Worm (Caenorhabditis elegans): ENCODE results near the gene Y47D3A.13.

- TF ChIP-seq nhr-11 (tag; optimal IDR thresholded peaks at IDR 0.05), result no peak
- TF ChIP-seq syd-9 (tag; optimal IDR thresholded peaks at IDR 0.05), result no peak
- TF ChIP-seq ceh-18 (tag; optimal IDR thresholded peaks at IDR 0.05), result no peak
- TF ChIP-seq tbx-7 (tag; optimal IDR thresholded peaks at IDR 0.05), result no peak
- TF ChIP-seq lin-11 (tag; optimal IDR thresholded peaks at IDR 0.05), result no peak
Measured at ce11 chrIII:11248897-11249296, 25.0 kb upstream of the Y47D3A.13 start.
